Worm (Caenorhabditis elegans): ENCODE data around the gene K01A2.10.

K01A2.10 gene

DNA sequence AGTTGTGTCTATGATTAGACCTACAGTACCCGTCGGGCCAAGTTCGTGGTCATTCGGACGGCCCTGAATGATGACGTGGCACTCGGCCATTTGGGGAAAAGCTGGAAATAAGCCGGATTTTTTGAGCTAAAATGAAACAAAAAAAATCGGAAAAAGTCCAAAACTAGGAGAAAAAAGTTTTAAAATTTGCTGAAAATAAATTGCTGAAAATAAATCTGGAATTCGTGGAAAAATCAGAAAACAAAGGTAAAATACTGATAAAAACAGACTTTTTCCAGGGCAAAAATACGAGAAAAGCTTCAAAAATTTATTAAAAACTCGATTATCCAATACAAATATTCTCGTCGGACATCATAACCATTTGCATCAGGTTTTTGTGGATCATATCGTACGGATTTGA, 39.3 kb downstream of the K01A2.10 start, which contains the start of gene B0432.9:
B0432.9 (minus strand) TSS at position 101 of the 400 bp plus-strand sequence.
- TF ChIP-seq snpc-4 (tag; optimal IDR thresholded peaks at IDR 0.05) (no peak), lin-13 (GFP tag; optimal IDR thresholded peaks at IDR 0.05) (no peak), unc-55 (GFP tag; optimal IDR thresholded peaks at IDR 0.05) (no peak), Y55F3AM.14 (GFP tag; optimal IDR thresholded peaks at IDR 0.05) (no peak), alr-1 (tag; optimal IDR thresholded peaks at IDR 0.05) (no peak), C34F6.9 (tag; optimal IDR thresholded peaks at IDR 0.05) (no peak), mdl-1 (tag; optimal IDR thresholded peaks at IDR 0.05) (no peak), R02D3.7 (tag; optimal IDR thresholded peaks at IDR 0.05) (no peak), aly-2 (tag; optimal IDR thresholded peaks at IDR 0.05) (no peak), nhr-23 (tag; optimal IDR thresholded peaks at IDR 0.05) (no peak), nhr-21 (tag; optimal IDR thresholded peaks at IDR 0.05) (no peak), nhr-6 (tag; optimal IDR thresholded peaks at IDR 0.05) (no peak), skn-1 (tag; optimal IDR thresholded peaks at IDR 0.05) (no peak), sem-4 (tag; optimal IDR thresholded peaks at IDR 0.05) (no peak), elt-3 (tag; optimal IDR thresholded peaks at IDR 0.05) (no peak), ztf-4 (tag; optimal IDR thresholded peaks at IDR 0.05) (no peak), elt-1 (tag; optimal IDR thresholded peaks at IDR 0.05) (no peak), mbf-1 (tag; optimal IDR thresholded peaks at IDR 0.05) (no peak), ztf-1 (GFP tag; conservative IDR thresholded peaks at IDR 0.05) (no peak)

DNA sequence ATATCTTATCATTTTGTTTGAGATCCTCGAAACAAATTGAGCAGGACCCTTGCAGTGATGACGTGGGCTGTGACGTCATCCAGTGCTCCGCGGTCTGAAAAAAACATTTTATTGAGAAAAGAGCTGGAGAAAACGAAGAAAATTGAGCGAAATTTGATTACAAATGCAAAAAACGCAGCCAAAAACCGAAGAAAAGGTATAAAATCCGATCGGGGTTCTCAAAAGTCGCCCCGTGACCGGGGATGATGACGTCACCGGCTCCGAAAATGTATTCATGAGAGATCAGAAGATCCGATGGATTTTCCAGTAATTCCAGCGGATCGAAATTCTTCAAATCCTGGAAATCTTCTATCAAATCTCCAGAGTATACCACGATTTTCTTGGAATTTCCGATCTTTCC, 40.4 kb downstream of the K01A2.10 start, which contains the start of gene trul-1:
trul-1 (minus strand) TSS at position 101 of the 400 bp plus-strand sequence.
- TF ChIP-seq elt-1 (tag; optimal IDR thresholded peaks at IDR 0.05) = no peak
- TF ChIP-seq nhr-25 (tag; optimal IDR thresholded peaks at IDR 0.05) = no peak

- no peak for TF ChIP-seq Y55F3AM.14 (GFP tag; optimal IDR thresholded peaks at IDR 0.05)
- TF ChIP-seq nhr-129 (tag; optimal IDR thresholded peaks at IDR 0.05) = no peak
- TF ChIP-seq F13H6.1 (tag; optimal IDR thresholded peaks at IDR 0.05) = no peak
- TF ChIP-seq nhr-6 (tag; optimal IDR thresholded peaks at IDR 0.05) = no peak
- TF ChIP-seq ztf-11 (tag; optimal IDR thresholded peaks at IDR 0.05) = no peak
- TF ChIP-seq crh-2 (tag; optimal IDR thresholded peaks at IDR 0.05) = no peak
- no peak for TF ChIP-seq dmd-4 (tag; optimal IDR thresholded peaks at IDR 0.05)
- TF ChIP-seq elt-1 (tag; optimal IDR thresholded peaks at IDR 0.05) = no peak
- TF ChIP-seq R02D3.7 (tag; optimal IDR thresholded peaks at IDR 0.05) = no peak
These were observed 44.3 kb downstream of the K01A2.10 start, which contains the start of gene B0432.8 for ce11 chrII:278636-279035. TSS of gene B0432.8 (minus strand) at chrII:278736.

DNA sequence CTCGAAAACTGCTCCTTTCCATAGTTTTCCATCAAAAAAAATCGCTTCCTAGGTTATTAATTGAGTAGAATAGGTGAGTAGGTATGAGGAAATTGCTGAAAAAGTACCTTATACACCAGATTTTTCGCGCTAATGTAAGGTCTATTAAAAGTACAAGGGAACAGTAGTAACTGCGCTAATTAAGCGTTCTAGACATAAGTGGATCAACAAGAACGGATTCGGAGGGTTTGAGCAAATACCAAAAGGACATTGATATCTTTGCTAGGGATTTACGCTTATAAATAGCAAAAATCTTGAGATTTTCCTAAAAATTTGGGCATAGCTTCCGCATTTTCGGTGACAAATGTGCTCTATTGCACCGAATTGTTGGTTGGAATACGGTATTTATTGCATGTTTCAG, 49.0 kb downstream of the K01A2.10 start, which contains the start of gene B0432.7:
B0432.7 (minus strand) TSS at position 101 of the 400 bp plus-strand sequence.
- no peak for TF ChIP-seq nhr-21 (tag; optimal IDR thresholded peaks at IDR 0.05)
- no peak for TF ChIP-seq lin-11 (tag; optimal IDR thresholded peaks at IDR 0.05)
- TF ChIP-seq nhr-12 (tag; optimal IDR thresholded peaks at IDR 0.05) = no peak
- no peak for TF ChIP-seq alr-1 (tag; optimal IDR thresholded peaks at IDR 0.05)
- TF ChIP-seq fos-1 (tag; optimal IDR thresholded peaks at IDR 0.05) = no peak
- no peak for TF ChIP-seq nhr-25 (tag; optimal IDR thresholded peaks at IDR 0.05)
- TF ChIP-seq sem-4 (tag; optimal IDR thresholded peaks at IDR 0.05) = no peak
- TF ChIP-seq lsy-2 (tag; optimal IDR thresholded peaks at IDR 0.05) = no peak
- no peak for TF ChIP-seq dmd-4 (tag; optimal IDR thresholded peaks at IDR 0.05)
- TF ChIP-seq crh-2 (tag; optimal IDR thresholded peaks at IDR 0.05) = no peak
- TF ChIP-seq snpc-4 (tag; optimal IDR thresholded peaks at IDR 0.05) = no peak
- TF ChIP-seq egl-27 (tag; optimal IDR thresholded peaks at IDR 0.05) = no peak
- no peak for TF ChIP-seq ama-1 (optimal IDR thresholded peaks at IDR 0.05)
- TF ChIP-seq nhr-77 (tag; optimal IDR thresholded peaks at IDR 0.05) = no peak
- no peak for TF ChIP-seq ztf-1 (GFP tag; conservative IDR thresholded peaks at IDR 0.05)
- no peak for TF ChIP-seq lin-13 (GFP tag; optimal IDR thresholded peaks at IDR 0.05)
- no peak for TF ChIP-seq nhr-129 (tag; optimal IDR thresholded peaks at IDR 0.05)
- TF ChIP-seq nhr-10 (tag; optimal IDR thresholded peaks at IDR 0.05) = no peak
- no peak for TF ChIP-seq Y55F3AM.14 (GFP tag; optimal IDR thresholded peaks at IDR 0.05)
- no peak for TF ChIP-seq sma-9 (GFP tag; optimal IDR thresholded peaks at IDR 0.05)
- no peak for TF ChIP-seq sma-9 (tag; optimal IDR thresholded peaks at IDR 0.05)
